Fruit fly (Drosophila melanogaster) whole organism, embryonic: ENCODE results near the gene SCCRO4.

ENCODE experiments used
- Awh ChIP-seq: fragments of 200-800 bp; sonication (Bioruptor generic); IDR thresholded peaks from 2 replicates; pipeline ENCODE4, ENCODE4 v1.3.6; 2022; ENCODE audit warnings: missing biosample characterization, missing genetic modification characterization
- CG10959 ChIP-seq: fragments of 200-800 bp; sonication (Bioruptor generic); IDR thresholded peaks from 2 replicates; pipeline ENCODE4 v1.3.6; 2022; ENCODE audit warnings: missing biosample characterization, missing genetic modification characterization
- CG11085 ChIP-seq: fragments of 200-800 bp; sonication (Bioruptor generic); IDR thresholded peaks from 2 replicates; pipeline ENCODE4 v1.3.6; 2022; ENCODE audit warnings: missing biosample characterization, missing genetic modification characterization
- CG11504 ChIP-seq: fragments of 200-800 bp; sonication (Bioruptor generic); optimal IDR thresholded peaks from 3 replicates; lab custom pipeline; 2019; ENCODE audit warnings: missing biosample characterization, mild to moderate bottlenecking, missing genetic modification characterization, moderate library complexity
- CG12071 ChIP-seq: fragments of 200-800 bp; sonication (Bioruptor generic); optimal IDR thresholded peaks from 3 replicates; lab custom pipeline; 2018; ENCODE audit warnings: missing biosample characterization, mild to moderate bottlenecking, missing genetic modification characterization
- CG12659 ChIP-seq: fragments of 200-800 bp; sonication (Bioruptor generic); optimal IDR thresholded peaks from 3 replicates; lab custom pipeline; 2017; ENCODE audit warnings: mild to moderate bottlenecking, missing biosample characterization, missing genetic modification reagents, missing genetic modification characterization
- CG12744 ChIP-seq: fragments of 200-800 bp; sonication (Bioruptor generic); optimal IDR thresholded peaks from 2 replicates; lab custom pipeline; 2016; ENCODE audit warnings: missing biosample characterization, missing genetic modification characterization
- CG15479 ChIP-seq: fragments of 200-800 bp; sonication (Bioruptor generic); optimal IDR thresholded peaks from 3 replicates; lab custom pipeline; 2019; ENCODE audit warnings: missing biosample characterization, mild to moderate bottlenecking, missing genetic modification characterization, moderate library complexity
- CG1603 ChIP-seq: fragments of 200-800 bp; sonication (Bioruptor generic); optimal IDR thresholded peaks from 2 replicates; lab custom pipeline; 2019; ENCODE audit warnings: missing biosample characterization, mild to moderate bottlenecking, missing genetic modification characterization, moderate library complexity
- CG17912 ChIP-seq: fragments of 200-800 bp; sonication (Bioruptor generic); optimal IDR thresholded peaks from 2 replicates; lab custom pipeline; 2018; ENCODE audit warnings: missing biosample characterization, mild to moderate bottlenecking, missing genetic modification characterization
- CG2116 ChIP-seq: fragments of 200-800 bp; sonication (Bioruptor generic); optimal IDR thresholded peaks from 3 replicates; lab custom pipeline; 2018; ENCODE audit warnings: missing biosample characterization, mild to moderate bottlenecking, missing genetic modification characterization
- CG2678 ChIP-seq: fragments of 200-800 bp; sonication (Bioruptor generic); optimal IDR thresholded peaks from 3 replicates; lab custom pipeline; 2019; ENCODE audit warnings: missing biosample characterization, mild to moderate bottlenecking, missing genetic modification characterization, moderate library complexity
- CG3407 ChIP-seq: fragments of 200-800 bp; sonication (Bioruptor generic); optimal IDR thresholded peaks from 2 replicates; lab custom pipeline; 2018; ENCODE audit warnings: missing biosample characterization, mild to moderate bottlenecking, missing genetic modification characterization
- CG3726 ChIP-seq: fragments of 200-800 bp; sonication (Bioruptor generic); IDR thresholded peaks from 3 replicates; pipeline ENCODE4, ENCODE4 v1.3.6; 2022; ENCODE audit warnings: missing biosample characterization, missing genetic modification characterization
- CG6654 ChIP-seq: fragments of 200-800 bp; sonication (Bioruptor generic); optimal IDR thresholded peaks from 2 replicates; lab custom pipeline; 2017; ENCODE audit warnings: missing biosample characterization, mild to moderate bottlenecking, missing genetic modification characterization
- CG6791 ChIP-seq: fragments of 200-800 bp; sonication (Bioruptor generic); IDR thresholded peaks from 3 replicates; pipeline ENCODE4 v1.3.6; 2022; ENCODE audit warnings: missing biosample characterization, missing genetic modification characterization; ENCODE audit not compliant: partially characterized antibody
- CG7357 ChIP-seq: fragments of 200-800 bp; sonication (Bioruptor generic); IDR thresholded peaks from 3 replicates; pipeline ENCODE4 v1.3.6; 2022; ENCODE audit warnings: missing biosample characterization, missing genetic modification characterization
- CG9727 ChIP-seq: fragments of 200-800 bp; sonication (Bioruptor generic); optimal IDR thresholded peaks from 3 replicates; lab custom pipeline; 2017; ENCODE audit warnings: missing biosample characterization, mild to moderate bottlenecking, missing genetic modification characterization
- CG9797 ChIP-seq: fragments of 200-800 bp; sonication (Bioruptor generic); optimal IDR thresholded peaks from 3 replicates; lab custom pipeline; 2018; ENCODE audit warnings: missing biosample characterization, mild to moderate bottlenecking, missing genetic modification characterization
- Dll ChIP-seq: fragments of 200-800 bp; sonication (Bioruptor generic); IDR thresholded peaks from 4 replicates; pipeline ENCODE4 v1.3.6; 2022; ENCODE audit warnings: missing biosample characterization, missing genetic modification characterization; ENCODE audit not compliant: partially characterized antibody
- Gsc ChIP-seq: fragments of 200-800 bp; sonication (Bioruptor generic); IDR thresholded peaks from 2 replicates; pipeline ENCODE4 v1.3.6; 2022; ENCODE audit warnings: missing biosample characterization, missing genetic modification characterization
- Hsf ChIP-seq: fragments of 200-800 bp; sonication (Bioruptor generic); optimal IDR thresholded peaks from 3 replicates; lab custom pipeline; 2016; ENCODE audit warnings: missing biosample characterization, missing genetic modification characterization
- Rx ChIP-seq: fragments of 200-800 bp; sonication (Bioruptor generic); IDR thresholded peaks from 2 replicates; pipeline ENCODE4 v1.3.6; 2022; ENCODE audit warnings: missing biosample characterization, missing genetic modification characterization
- Vsx1 ChIP-seq: fragments of 200-800 bp; sonication (Bioruptor generic); optimal IDR thresholded peaks from 2 replicates; lab custom pipeline; 2017; ENCODE audit warnings: missing biosample characterization, mild to moderate bottlenecking, missing genetic modification characterization, missing genetic modification reagents
- amos ChIP-seq: fragments of 200-800 bp; sonication (Bioruptor generic); IDR thresholded peaks from 2 replicates; pipeline ENCODE4 v1.3.6; 2022; ENCODE audit warnings: missing biosample characterization, missing genetic modification characterization; ENCODE audit not compliant: partially characterized antibody
- cato ChIP-seq: fragments of 200-800 bp; sonication (Bioruptor generic); optimal IDR thresholded peaks from 2 replicates; lab custom pipeline; 2016; ENCODE audit warnings: missing biosample characterization, missing genetic modification characterization, borderline replicate concordance
- dmrt11E ChIP-seq: fragments of 200-800 bp; sonication (Bioruptor generic); optimal IDR thresholded peaks from 3 replicates; lab custom pipeline; 2018; ENCODE audit warnings: missing biosample characterization, mild to moderate bottlenecking, missing genetic modification characterization, moderate library complexity
- eyg ChIP-seq: fragments of 200-800 bp; sonication (Bioruptor generic); optimal IDR thresholded peaks from 3 replicates; lab custom pipeline; 2016; ENCODE audit warnings: missing biosample characterization, missing genetic modification characterization
- fd64A ChIP-seq: fragments of 200-800 bp; sonication (Bioruptor generic); optimal IDR thresholded peaks from 3 replicates; lab custom pipeline; 2018; ENCODE audit warnings: missing biosample characterization, mild to moderate bottlenecking, missing genetic modification characterization
- ind ChIP-seq: fragments of 200-800 bp; sonication (Bioruptor generic); optimal IDR thresholded peaks from 3 replicates; lab custom pipeline; 2016; ENCODE audit warnings: missing biosample characterization, missing genetic modification characterization
- maf-S ChIP-seq: fragments of 200-800 bp; sonication (Bioruptor generic); optimal IDR thresholded peaks from 2 replicates; lab custom pipeline; 2016; ENCODE audit warnings: missing biosample characterization, missing genetic modification characterization
- nerfin-1 ChIP-seq: fragments of 200-800 bp; sonication (Bioruptor generic); optimal IDR thresholded peaks from 3 replicates; lab custom pipeline; 2019; ENCODE audit warnings: missing biosample characterization, mild to moderate bottlenecking, missing genetic modification characterization, moderate library complexity
- pan ChIP-seq, 4 experiments: fragments of >200 bp in 3 of 4; fragments of 200-800 bp in 1 of 4; sonication (Bioruptor generic) in 1 of 4; optimal IDR thresholded peaks in 3 of 4; IDR thresholded peaks in 1 of 4; 2 replicates each; pipeline versions ENCODE4 v1.3.6 to Lab custom; 2017 to 2022; ENCODE audit warnings: missing biosample characterization in 2 of 4, missing genetic modification characterization in 2 of 4, mixed read lengths in 1 of 4
- ssp ChIP-seq: fragments of 200-800 bp; sonication (Bioruptor generic); IDR thresholded peaks from 2 replicates; pipeline ENCODE4 v1.3.6; 2022; ENCODE audit warnings: missing biosample characterization, missing genetic modification characterization
- trh ChIP-seq: fragments of 200-800 bp; sonication (Bioruptor generic); optimal IDR thresholded peaks from 2 replicates; lab custom pipeline; 2016; ENCODE audit warnings: missing biosample characterization, missing genetic modification characterization
- wek ChIP-seq: fragments of 200-800 bp; sonication (Bioruptor generic); optimal IDR thresholded peaks from 3 replicates; lab custom pipeline; 2018; ENCODE audit warnings: missing biosample characterization, mild to moderate bottlenecking, missing genetic modification characterization, moderate library complexity
- zen ChIP-seq: fragments of 200-800 bp; sonication (Bioruptor generic); optimal IDR thresholded peaks from 3 replicates; lab custom pipeline; 2018; ENCODE audit warnings: missing biosample characterization, mild to moderate bottlenecking, missing genetic modification characterization, moderate library complexity
- zen2 ChIP-seq: fragments of 200-800 bp; sonication (Bioruptor generic); IDR thresholded peaks from 3 replicates; pipeline ENCODE4 v1.3.6; 2022; ENCODE audit warnings: missing biosample characterization, missing genetic modification characterization; ENCODE audit not compliant: partially characterized antibody

The SCCRO4 gene

dm6 chr3L:20299110-20299509 lies at the start of gene SCCRO4:
Gene SCCRO4 (plus strand): TSS chr3L:20299410.
- TF ChIP-seq Rx (GFP tag; lab: Robert Waterston, UW) (no peak), maf-S (no peak), CG9797 (GFP tag; lab: Kevin White, UChicago) (no peak), dmrt11E (tag; lab: Kevin White, UChicago) (no peak), CG6791 (no peak), Vsx1 (GFP tag; lab: Kevin White, UChicago) (no peak), CG11504 (tag; lab: Kevin White, UChicago) (no peak), trh (no peak), CG12744 (no peak), CG12071 (GFP tag; lab: Kevin White, UChicago) (no peak), ind (GFP tag; lab: Kevin White, UChicago) (no peak), CG17912 (GFP tag; lab: Kevin White, UChicago) (no peak), Dll (GFP tag; lab: Robert Waterston, UW) (no peak), cato (GFP tag; lab: Kevin White, UChicago) (no peak), CG3726 (GFP tag; lab: Robert Waterston, UW) (no peak), nerfin-1 (tag; lab: Kevin White, UChicago) (no peak), CG9727 (GFP tag; lab: Kevin White, UChicago) (no peak), CG7357 (no peak), CG3407 (GFP tag; lab: Kevin White, UChicago) (no peak)

- TF ChIP-seq CG12659 (GFP tag; lab: Kevin White, UChicago) (no peak), fd64A (GFP tag; lab: Kevin White, UChicago) (no peak), pan (optimal IDR thresholded peaks at IDR 0.05; lab: Kevin White, UChicago) (no peak), pan (GFP tag; optimal IDR thresholded peaks at IDR 0.05 in 1 of 2, IDR thresholded peaks at IDR 0.05 in 1 of 2) (no peak), CG10959 (GFP tag; lab: Robert Waterston, UW) (no peak), Gsc (GFP tag; lab: Robert Waterston, UW) (no peak), zen2 (GFP tag; lab: Robert Waterston, UW) (no peak), eyg (no peak), wek (no peak), zen (no peak), CG2678 (tag; lab: Kevin White, UChicago) (no peak), amos (GFP tag; lab: Robert Waterston, UW) (no peak), CG6654 (GFP tag; lab: Kevin White, UChicago) (no peak), ssp (GFP tag; lab: Robert Waterston, UW) (no peak), Awh (no peak)
Observed at dm6 chr3L:20265514-20265913, 33.7 kb upstream of the SCCRO4 start, which contains the start of gene CG32228. Gene CG32228 (plus strand): TSS chr3L:20265814.

- TF ChIP-seq Hsf (GFP tag; lab: Kevin White, UChicago) = no peak
- no peak for TF ChIP-seq CG15479
- no peak for TF ChIP-seq CG2116 (GFP tag; lab: Kevin White, UChicago)
- no peak for TF ChIP-seq CG11085 (GFP tag; lab: Robert Waterston, UW)
- TF ChIP-seq CG1603 (tag; lab: Kevin White, UChicago) = no peak
Observed at dm6 chr3L:20275235-20275634, 24.0 kb upstream of the SCCRO4 start, which contains the start of gene CG17122. Gene CG17122 (minus strand): TSS chr3L:20275335.
